Fruit fly (Drosophila melanogaster): ENCODE measurements around the gene CG13050.

DNA sequence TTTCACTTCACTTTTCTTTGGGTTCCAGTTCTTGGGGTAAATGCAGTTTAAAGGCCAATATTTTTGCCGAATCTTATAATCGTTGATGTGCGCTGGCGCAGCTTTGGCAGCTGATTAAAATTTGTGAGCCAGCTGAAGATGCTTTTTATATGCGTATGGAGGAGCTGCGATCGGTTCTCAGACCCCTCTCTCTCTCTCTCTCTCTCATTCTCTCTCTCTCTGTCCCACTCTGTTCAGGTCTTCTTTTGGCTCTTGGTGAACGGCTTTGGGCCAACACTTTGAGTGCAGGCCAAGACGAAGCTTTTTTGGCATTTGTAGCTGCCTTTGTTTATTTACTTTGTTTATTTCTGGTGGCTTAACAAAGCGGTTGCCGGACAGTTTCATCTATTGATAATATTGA, 9.3 kb upstream of the CG13050 start, which contains the start of gene CG13046:
- TF ChIP-seq CG12605 (GFP tag; IDR thresholded peaks at IDR 0.05) (no peak), Pif1B (GFP tag; optimal IDR thresholded peaks at IDR 0.05) (no peak), Ets98B (GFP tag; IDR thresholded peaks at IDR 0.05) (no peak), fd96Ca (GFP tag; IDR thresholded peaks at IDR 0.05) (no peak), Pif1A (GFP tag; optimal IDR thresholded peaks at IDR 0.05) (no peak), CG4496 (GFP tag; IDR thresholded peaks at IDR 0.05) (no peak), gl (tag; optimal IDR thresholded peaks at IDR 0.05) (no peak), EcR (GFP tag; optimal IDR thresholded peaks at IDR 0.05) (no peak), Snoo (tag; optimal IDR thresholded peaks at IDR 0.05) (no peak), CG9948 (tag; optimal IDR thresholded peaks at IDR 0.05) (no peak)

Data from whole organism, pupa.